Worm (Caenorhabditis elegans): ENCODE results near the gene Y102A11A.1.

The Y102A11A.1 gene

DNA sequence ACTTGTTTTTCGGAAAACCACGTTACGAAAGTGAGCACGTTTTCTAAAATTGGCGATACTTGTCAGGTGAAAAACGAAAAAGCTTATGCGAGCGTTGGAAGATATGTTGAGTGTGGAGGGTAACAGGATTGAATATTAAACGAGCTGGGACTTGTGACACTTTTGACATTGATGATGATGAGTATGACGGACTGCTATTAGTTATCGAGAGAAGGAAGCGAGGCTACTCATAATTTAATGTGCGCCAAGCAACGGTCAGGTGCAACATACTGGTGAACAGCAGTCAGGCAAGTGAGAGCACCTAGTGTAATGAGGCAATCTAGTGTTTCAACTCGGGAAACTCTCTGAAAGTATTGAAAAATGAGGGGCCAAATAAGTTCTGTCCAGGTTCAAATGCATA, 1.4 kb upstream of the Y102A11A.1 start:
- TF ChIP-seq hlh-1 (tag; optimal IDR thresholded peaks at IDR 0.05) (peak; percentile 80), nhr-28 (tag; optimal IDR thresholded peaks at IDR 0.05) (no peak), elt-1 (tag; optimal IDR thresholded peaks at IDR 0.05; ENCODE audit: borderline replicate concordance, insufficient read depth) (no peak), nhr-12 (tag; optimal IDR thresholded peaks at IDR 0.05) (no peak), zip-8 (tag; optimal IDR thresholded peaks at IDR 0.05) (no peak), unc-62 (GFP tag; optimal IDR thresholded peaks at IDR 0.05) (peak; percentile 92), sptf-1 (tag; optimal IDR thresholded peaks at IDR 0.05) (no peak)

DNA sequence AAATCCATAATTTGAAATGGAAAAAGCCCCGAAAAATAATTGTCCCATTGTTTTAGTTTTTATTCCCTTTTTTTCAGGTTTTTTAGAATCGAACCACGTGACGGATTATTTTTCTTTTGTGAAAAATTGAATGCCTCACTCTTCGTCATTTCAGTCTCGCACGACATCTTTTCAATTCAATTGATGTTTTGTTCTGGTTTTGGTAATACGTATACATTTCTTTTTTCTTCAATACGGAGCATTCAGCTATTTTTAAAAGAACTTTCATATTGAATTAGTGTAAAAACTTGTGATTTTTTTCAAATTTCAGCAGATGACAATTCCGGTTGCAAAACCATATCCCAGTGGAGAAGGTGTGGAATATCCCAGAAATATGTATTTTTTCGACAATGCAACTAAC, 13.1 kb downstream of the Y102A11A.1 start, which contains the start of gene F49H12.7:
Gene F49H12.7 (plus strand): TSS at position 301 of the 400 bp plus-strand sequence.
- TF ChIP-seq snpc-4 (tag; optimal IDR thresholded peaks at IDR 0.05) (no peak), sptf-1 (tag; optimal IDR thresholded peaks at IDR 0.05) (no peak), ceh-83 (GFP tag; optimal IDR thresholded peaks at IDR 0.05) (no peak)

DNA sequence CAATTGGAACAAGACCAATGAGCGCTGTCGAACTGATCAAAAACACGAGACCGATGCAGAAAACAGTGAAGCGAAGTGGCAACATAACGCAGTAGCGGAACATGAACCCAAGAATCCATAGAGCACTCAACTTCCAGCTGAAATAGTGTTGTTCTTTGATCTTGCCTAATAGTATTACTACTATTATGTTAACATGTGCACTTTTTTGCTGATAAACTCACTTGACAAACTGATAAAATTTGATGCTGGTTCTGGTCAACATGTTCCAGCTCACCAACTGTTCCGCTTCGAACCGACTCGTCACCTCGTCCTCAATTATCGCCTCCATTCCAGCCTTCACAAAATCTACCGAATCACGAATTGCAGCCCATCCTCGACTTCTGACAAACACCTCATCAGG, 16.7 kb downstream of the Y102A11A.1 start:
- TF ChIP-seq lin-32 (GFP tag; optimal IDR thresholded peaks at IDR 0.05), result no peak
- TF ChIP-seq unc-120 (tag; optimal IDR thresholded peaks at IDR 0.05; ENCODE audit: poor library complexity, severe bottlenecking), result no peak
- no peak for TF ChIP-seq ztf-11 (tag; optimal IDR thresholded peaks at IDR 0.05)
- no peak for TF ChIP-seq lsy-2 (tag; optimal IDR thresholded peaks at IDR 0.05)
- TF ChIP-seq lin-13 (tag; optimal IDR thresholded peaks at IDR 0.05), result no peak
- no peak for TF ChIP-seq unc-62 (GFP tag; optimal IDR thresholded peaks at IDR 0.05)
- no peak for TF ChIP-seq nhr-237 (tag; optimal IDR thresholded peaks at IDR 0.05)
- TF ChIP-seq pha-4 (tag; optimal IDR thresholded peaks at IDR 0.05), result no peak
- TF ChIP-seq nhr-76 (tag; optimal IDR thresholded peaks at IDR 0.05), result no peak
- no peak for TF ChIP-seq ham-2 (GFP tag; optimal IDR thresholded peaks at IDR 0.05)
- TF ChIP-seq bed-3 (GFP tag; optimal IDR thresholded peaks at IDR 0.05), result no peak
- TF ChIP-seq nhr-28 (tag; optimal IDR thresholded peaks at IDR 0.05), result no peak
- no peak for TF ChIP-seq elt-1 (tag; optimal IDR thresholded peaks at IDR 0.05; ENCODE audit: borderline replicate concordance, insufficient read depth)
- TF ChIP-seq elt-3 (tag; optimal IDR thresholded peaks at IDR 0.05), result no peak
- no peak for TF ChIP-seq zip-8 (tag; optimal IDR thresholded peaks at IDR 0.05)
- no peak for TF ChIP-seq ces-1 (GFP tag; optimal IDR thresholded peaks at IDR 0.05)
- TF ChIP-seq snpc-4 (tag; optimal IDR thresholded peaks at IDR 0.05), result no peak

DNA sequence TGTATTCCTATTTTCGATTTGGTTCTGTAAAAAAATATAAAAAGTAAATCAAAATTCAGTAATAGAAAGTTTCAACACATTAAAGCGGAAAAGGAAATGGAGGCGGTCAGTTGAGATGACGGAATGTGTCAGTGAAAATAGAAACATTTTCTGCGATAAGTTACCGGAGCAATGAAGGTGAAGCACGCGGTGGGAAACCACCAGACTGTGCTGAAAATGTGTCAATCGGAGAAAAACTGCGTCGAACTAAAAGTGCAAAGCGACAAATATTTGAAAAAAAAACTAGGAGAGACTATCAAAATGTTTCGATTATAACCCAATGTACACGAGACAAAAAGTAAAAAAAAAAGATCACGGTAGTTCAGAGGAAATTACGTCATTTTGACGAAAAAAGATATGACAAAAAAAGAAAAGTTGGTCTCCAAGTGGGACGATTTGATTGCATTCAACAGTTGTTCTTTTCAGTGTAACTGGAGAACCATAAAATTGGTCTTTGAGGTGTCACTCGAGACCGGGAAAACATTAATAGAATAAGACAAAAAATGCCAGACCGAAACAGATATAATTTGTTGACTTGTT, 18.9 kb downstream of the Y102A11A.1 start, which contains the start of gene acl-4:
Gene acl-4 (minus strand): TSS at position 27 of the 579 bp plus-strand sequence.
- TF ChIP-seq lin-13 (tag; optimal IDR thresholded peaks at IDR 0.05) (no peak), nhr-12 (tag; optimal IDR thresholded peaks at IDR 0.05) (no peak), ces-1 (GFP tag; optimal IDR thresholded peaks at IDR 0.05) (no peak), ham-2 (GFP tag; optimal IDR thresholded peaks at IDR 0.05) (no peak), pha-4 (tag; optimal IDR thresholded peaks at IDR 0.05) (no peak), hlh-1 (tag; optimal IDR thresholded peaks at IDR 0.05) (no peak), sptf-1 (tag; optimal IDR thresholded peaks at IDR 0.05) (no peak), unc-62 (GFP tag; optimal IDR thresholded peaks at IDR 0.05) (no peak), ceh-83 (GFP tag; optimal IDR thresholded peaks at IDR 0.05) (no peak), nhr-237 (tag; optimal IDR thresholded peaks at IDR 0.05) (no peak), snpc-4 (tag; optimal IDR thresholded peaks at IDR 0.05) (no peak), mls-2 (tag; optimal IDR thresholded peaks at IDR 0.05) (no peak), tbx-8 (GFP tag; optimal IDR thresholded peaks at IDR 0.05) (no peak), mep-1 (tag; optimal IDR thresholded peaks at IDR 0.05) (no peak), elt-3 (tag; optimal IDR thresholded peaks at IDR 0.05) (no peak)

DNA sequence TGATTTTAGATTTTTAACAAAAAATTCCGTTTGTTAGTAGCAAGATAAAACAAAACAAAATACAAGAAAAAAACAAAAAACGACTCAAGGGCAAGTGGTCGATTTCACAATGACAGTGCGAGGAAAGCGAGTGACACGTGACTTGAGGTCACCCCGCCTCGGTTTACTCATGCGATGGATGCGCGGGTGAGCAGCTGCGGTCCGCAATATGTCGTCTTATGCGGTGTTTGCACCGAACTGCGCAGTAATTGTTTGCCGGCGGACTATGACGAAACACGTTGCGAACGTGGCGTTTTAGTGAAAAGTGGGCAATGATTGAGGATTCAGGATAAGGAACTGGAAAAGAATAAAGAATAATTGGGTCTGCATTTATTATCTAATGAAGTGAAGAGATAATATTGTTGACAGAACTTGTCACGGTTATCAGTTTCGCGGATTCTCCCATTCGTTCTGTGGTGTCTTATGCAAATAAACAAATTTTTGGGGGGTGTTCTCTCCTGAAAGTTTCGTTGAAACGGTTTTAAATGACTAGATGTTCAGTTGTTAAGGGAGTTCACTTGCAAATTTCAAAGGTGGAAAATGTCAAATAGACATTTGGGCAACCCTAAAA, 19.9 kb downstream of the Y102A11A.1 start:
- TF ChIP-seq ztf-11 (tag; optimal IDR thresholded peaks at IDR 0.05) (no peak), lin-32 (GFP tag; optimal IDR thresholded peaks at IDR 0.05) (peak; percentile 62), cnd-1 (tag; optimal IDR thresholded peaks at IDR 0.05) (peak; percentile 80), unc-120 (tag; optimal IDR thresholded peaks at IDR 0.05; ENCODE audit: poor library complexity, severe bottlenecking) (no peak), blmp-1 (tag; optimal IDR thresholded peaks at IDR 0.05) (no peak), pha-4 (tag; optimal IDR thresholded peaks at IDR 0.05) (no peak), mls-2 (tag; optimal IDR thresholded peaks at IDR 0.05) (peak; percentile 31), ces-1 (GFP tag; optimal IDR thresholded peaks at IDR 0.05) (peak; percentile 34), lin-13 (tag; optimal IDR thresholded peaks at IDR 0.05) (peak; percentile 78), mep-1 (tag; optimal IDR thresholded peaks at IDR 0.05) (peak; percentile 49), hlh-1 (tag; optimal IDR thresholded peaks at IDR 0.05) (peak; percentile 82), nhr-2 (tag; optimal IDR thresholded peaks at IDR 0.05) (peak; percentile 92), drap-1 (GFP tag; optimal IDR thresholded peaks at IDR 0.05) (peak; percentile 5), unc-39 (tag; optimal IDR thresholded peaks at IDR 0.05) (peak; percentile 0), ceh-39 (tag; optimal IDR thresholded peaks at IDR 0.05) (no peak), M03D4.4 (tag; optimal IDR thresholded peaks at IDR 0.05) (peak; percentile 26)

Measured in whole organism, mixed stage, embryonic.